Worm (Caenorhabditis elegans): ENCODE measurements around the gene C49A9.9.

ce11 chrIV:6249591-6249990, 32.4 kb downstream of the C49A9.9 start, which contains the start of gene F58F9.1:
- TF ChIP-seq lin-39 (tag; optimal IDR thresholded peaks at IDR 0.05) (no peak), tbx-2 (tag; optimal IDR thresholded peaks at IDR 0.05) (no peak), fos-1 (tag; optimal IDR thresholded peaks at IDR 0.05) (no peak), zag-1 (tag; optimal IDR thresholded peaks at IDR 0.05) (no peak), alr-1 (tag; optimal IDR thresholded peaks at IDR 0.05; ENCODE audit: borderline replicate concordance) (no peak), nhr-237 (tag; optimal IDR thresholded peaks at IDR 0.05) (no peak), egl-27 (tag; optimal IDR thresholded peaks at IDR 0.05) (no peak), lin-15B (tag; optimal IDR thresholded peaks at IDR 0.05) (no peak), C34B4.2 (tag; optimal IDR thresholded peaks at IDR 0.05) (no peak), ceh-82 (tag; optimal IDR thresholded peaks at IDR 0.05) (no peak), egl-13 (tag; optimal IDR thresholded peaks at IDR 0.05) (peak; percentile 9), lir-3 (tag; optimal IDR thresholded peaks at IDR 0.05; ENCODE audit: poor library complexity) (no peak)

Measured in whole organism, L1 larva.